Worm (Caenorhabditis elegans): ENCODE results near the gene T21C12.8.

Gene T21C12.8

ce11 chrIII:10533310-10533709 is 19.5 kb downstream of the T21C12.8 start (continued):
- TF ChIP-seq Y53G8AR.9 (GFP tag; conservative IDR thresholded peaks at IDR 0.05) (no peak), mes-4 (tag; optimal IDR thresholded peaks at IDR 0.05) (no peak), ccch-3 (GFP tag; optimal IDR thresholded peaks at IDR 0.05) (no peak), F37B4.10 (GFP tag; IDR thresholded peaks at IDR 0.05) (no peak)

- TF ChIP-seq madf-3 (GFP tag; IDR thresholded peaks at IDR 0.05) (0 out of 2 replicates have a peak, but pooled peaks have one; percentile 65), lin-40 (tag; optimal IDR thresholded peaks at IDR 0.05) (no peak)
These were observed 25.4 kb downstream of the T21C12.8 start for ce11 chrIII:10527446-10527845.

- TF ChIP-seq cebp-1 (GFP tag; IDR thresholded peaks at IDR 0.05) (no peak), cebp-1 (tag; optimal IDR thresholded peaks at IDR 0.05) (peak; percentile 3), F49E8.2 (tag; optimal IDR thresholded peaks at IDR 0.05; ENCODE audit: insufficient read depth) (no peak)
These were observed 26.9 kb downstream of the T21C12.8 start for ce11 chrIII:10525927-10526326.

- TF ChIP-seq snpc-4 (GFP tag; optimal IDR thresholded peaks at IDR 0.05): peak; percentile 21
- TF ChIP-seq snpc-4 (tag; optimal IDR thresholded peaks at IDR 0.05): peak in 3 of 4 experiments; percentile 53 to 74 (median 59)
- TF ChIP-seq repo-1 (tag; optimal IDR thresholded peaks at IDR 0.05): no peak
These were observed 28.0 kb downstream of the T21C12.8 start for ce11 chrIII:10524823-10525222.

ce11 chrIII:10523025-10523424 is 29.8 kb downstream of the T21C12.8 start:
- TF ChIP-seq F37B4.10 (GFP tag; IDR thresholded peaks at IDR 0.05) (no peak), ama-1 (optimal IDR thresholded peaks at IDR 0.05) (no peak), ama-1 (GFP tag; optimal IDR thresholded peaks at IDR 0.05) (no peak), madf-10 (tag; optimal IDR thresholded peaks at IDR 0.05) (no peak), K12H6.12 (tag; optimal IDR thresholded peaks at IDR 0.05) (no peak), rcor-1 (GFP tag; IDR thresholded peaks at IDR 0.05) (no peak), lsl-1 (GFP tag; optimal IDR thresholded peaks at IDR 0.05) (no peak), C06A6.2 (GFP tag; conservative IDR thresholded peaks at IDR 0.05) (no peak), ets-4 (GFP tag; optimal IDR thresholded peaks at IDR 0.05) (no peak)

ce11 chrIII:10521219-10521618 is 31.6 kb downstream of the T21C12.8 start:
- no peak for TF ChIP-seq F23B12.7 (tag; optimal IDR thresholded peaks at IDR 0.05; ENCODE audit: insufficient read depth)
- TF ChIP-seq die-1 (tag; optimal IDR thresholded peaks at IDR 0.05): no peak
- no peak for TF ChIP-seq nhr-120 (GFP tag; IDR thresholded peaks at IDR 0.05)
- TF ChIP-seq Y53G8AR.9 (GFP tag; conservative IDR thresholded peaks at IDR 0.05): no peak
- TF ChIP-seq hlh-12 (tag; optimal IDR thresholded peaks at IDR 0.05): no peak
- no peak for TF ChIP-seq nfya-1 (tag; optimal IDR thresholded peaks at IDR 0.05; ENCODE audit: borderline replicate concordance, insufficient read depth)
- TF ChIP-seq Y56A3A.18 (GFP tag; IDR thresholded peaks at IDR 0.05): no peak
- TF ChIP-seq F49E8.2 (tag; optimal IDR thresholded peaks at IDR 0.05; ENCODE audit: insufficient read depth): no peak
- no peak for TF ChIP-seq snpc-3.4 (tag; optimal IDR thresholded peaks at IDR 0.05)
- no peak for TF ChIP-seq ama-1 (optimal IDR thresholded peaks at IDR 0.05)
- TF ChIP-seq ama-1 (GFP tag; optimal IDR thresholded peaks at IDR 0.05): no peak

- TF ChIP-seq egrh-3 (GFP tag; IDR thresholded peaks at IDR 0.05): 0 out of 2 replicates have a peak, but pooled peaks have one; percentile 6
- no peak for TF ChIP-seq ztf-3 (GFP tag; optimal IDR thresholded peaks at IDR 0.05)
These were observed 32.3 kb downstream of the T21C12.8 start, which contains the start of gene unc-49 for ce11 chrIII:10520523-10520922. TSS of gene unc-49 (plus strand) at chrIII:10520762.

All from whole organism, young adult.